Worm (Caenorhabditis elegans): ENCODE results near the gene C55A6.7.
"Not testable (repeated sequence)": the region's sequence is repeated elsewhere in the genome, so short reads cannot be mapped to it uniquely, and the experiment has no call there.

C55A6.7 gene

DNA sequence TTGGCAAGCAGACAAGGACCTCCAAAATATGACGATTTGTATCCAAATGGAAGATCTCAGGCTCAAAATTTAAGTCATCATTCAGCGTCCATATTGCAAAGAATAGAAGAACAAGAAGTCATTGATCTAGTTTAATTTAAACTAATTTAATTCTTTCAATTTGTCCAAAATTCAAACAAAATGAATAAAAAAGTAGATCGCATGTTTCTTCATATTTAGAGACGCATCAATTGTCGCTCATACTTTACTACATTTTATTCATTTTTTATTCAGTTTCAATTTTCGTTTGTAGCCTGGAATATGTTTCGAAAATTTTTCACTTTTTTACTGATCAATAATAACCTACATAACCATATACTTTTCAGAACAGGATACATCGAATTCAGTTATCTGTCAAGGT lies 27.9 kb downstream of the C55A6.7 start, which contains the start of gene T11F9.21:
Gene T11F9.21, plus strand, starts transcription at position 301 of the 400 bp plus-strand sequence.
- TF ChIP-seq hnd-1 (tag; optimal IDR thresholded peaks at IDR 0.05) = no peak
- no peak for TF ChIP-seq tra-4 (tag; optimal IDR thresholded peaks at IDR 0.05)
- TF ChIP-seq scrt-1 (GFP tag; IDR thresholded peaks at IDR 0.05) = no peak
- no peak for TF ChIP-seq hmg-4 (GFP tag; optimal IDR thresholded peaks at IDR 0.05)
- no peak for TF ChIP-seq ceh-36 (tag; optimal IDR thresholded peaks at IDR 0.05)
- no peak for TF ChIP-seq B0310.2 (tag; optimal IDR thresholded peaks at IDR 0.05)
- TF ChIP-seq F13C5.2 (tag; optimal IDR thresholded peaks at IDR 0.05) = no peak
- TF ChIP-seq flt-1 (GFP tag; IDR thresholded peaks at IDR 0.05) = no peak
- no peak for TF ChIP-seq ceh-13 (GFP tag; optimal IDR thresholded peaks at IDR 0.05)
- TF ChIP-seq aly-1 (tag; optimal IDR thresholded peaks at IDR 0.05) = no peak
- TF ChIP-seq ets-7 (tag; optimal IDR thresholded peaks at IDR 0.05) = no peak
- TF ChIP-seq hmbx-1 (tag; optimal IDR thresholded peaks at IDR 0.05) = no peak
- no peak for TF ChIP-seq tbx-37 (GFP tag; conservative IDR thresholded peaks at IDR 0.05)
- TF ChIP-seq tbx-11 (GFP tag; IDR thresholded peaks at IDR 0.05) = no peak

DNA sequence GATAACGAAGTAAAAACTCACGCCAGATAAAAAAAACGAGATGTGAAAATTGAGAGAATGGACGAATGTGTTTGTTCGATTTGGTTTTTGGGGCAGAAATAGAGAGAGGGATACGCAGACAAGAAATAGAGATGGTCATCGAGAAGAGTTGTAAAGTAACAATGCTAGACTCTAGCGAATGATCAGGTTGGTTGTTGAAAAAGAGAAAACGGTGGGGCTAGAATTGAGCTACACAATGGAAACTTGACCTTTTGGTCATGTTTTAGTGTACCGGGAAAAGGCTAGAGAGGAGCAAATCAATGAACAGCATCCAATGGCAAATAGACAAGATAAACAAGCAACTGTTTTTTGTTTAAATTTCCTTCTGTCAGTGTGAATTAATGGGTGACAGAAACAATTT lies 29.9 kb downstream of the C55A6.7 start, which contains the start of gene dhs-19:
Gene dhs-19, minus strand, starts transcription at position 101 of the 400 bp plus-strand sequence.
- no peak for TF ChIP-seq ets-7 (tag; optimal IDR thresholded peaks at IDR 0.05)
- no peak for TF ChIP-seq ceh-13 (GFP tag; optimal IDR thresholded peaks at IDR 0.05)
- no peak for TF ChIP-seq flt-1 (GFP tag; IDR thresholded peaks at IDR 0.05)
- no peak for TF ChIP-seq hnd-1 (tag; optimal IDR thresholded peaks at IDR 0.05)
- no peak for TF ChIP-seq aly-1 (tag; optimal IDR thresholded peaks at IDR 0.05)
- no peak for TF ChIP-seq tbx-11 (GFP tag; IDR thresholded peaks at IDR 0.05)
- no peak for TF ChIP-seq hmg-4 (GFP tag; optimal IDR thresholded peaks at IDR 0.05)
- TF ChIP-seq tra-4 (tag; optimal IDR thresholded peaks at IDR 0.05) = no peak
- no peak for TF ChIP-seq sea-1 (GFP tag; conservative IDR thresholded peaks at IDR 0.05)
- no peak for TF ChIP-seq B0310.2 (tag; optimal IDR thresholded peaks at IDR 0.05)
- TF ChIP-seq ama-1 (optimal IDR thresholded peaks at IDR 0.05) = no peak
- no peak for TF ChIP-seq hmbx-1 (tag; optimal IDR thresholded peaks at IDR 0.05)
- no peak for TF ChIP-seq ceh-36 (tag; optimal IDR thresholded peaks at IDR 0.05)
- TF ChIP-seq F13C5.2 (tag; optimal IDR thresholded peaks at IDR 0.05) = no peak
- no peak for TF ChIP-seq scrt-1 (GFP tag; IDR thresholded peaks at IDR 0.05)
- no peak for TF ChIP-seq tbx-37 (GFP tag; conservative IDR thresholded peaks at IDR 0.05)
- TF ChIP-seq pes-1 (GFP tag; IDR thresholded peaks at IDR 0.05) = no peak

DNA sequence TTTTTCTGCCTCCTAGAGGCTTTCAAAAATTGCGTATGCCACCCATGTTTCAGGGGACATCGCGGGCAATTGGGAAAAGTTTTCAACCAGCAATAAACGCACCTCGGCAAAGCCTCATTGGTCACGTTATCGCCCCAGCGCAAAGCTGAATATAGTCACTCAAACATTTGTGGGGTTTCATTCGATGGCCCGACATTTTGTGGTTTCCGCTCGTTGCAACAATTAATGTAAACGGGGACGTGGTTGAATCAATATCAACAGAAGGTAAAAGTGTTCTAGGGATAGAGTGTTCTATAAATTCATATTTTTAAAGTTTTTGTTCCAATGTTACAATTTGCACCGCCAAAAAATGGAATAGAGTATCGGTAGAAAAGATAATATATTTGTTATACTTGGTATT lies 32.0 kb downstream of the C55A6.7 start:
- TF ChIP-seq aly-1 (tag; optimal IDR thresholded peaks at IDR 0.05) (no peak), hmg-4 (GFP tag; optimal IDR thresholded peaks at IDR 0.05) (no peak), ceh-36 (tag; optimal IDR thresholded peaks at IDR 0.05) (no peak), hmbx-1 (tag; optimal IDR thresholded peaks at IDR 0.05) (no peak), pes-1 (GFP tag; IDR thresholded peaks at IDR 0.05) (no peak), hnd-1 (tag; optimal IDR thresholded peaks at IDR 0.05) (no peak), F13C5.2 (tag; optimal IDR thresholded peaks at IDR 0.05) (no peak), ama-1 (optimal IDR thresholded peaks at IDR 0.05) (no peak), flt-1 (GFP tag; IDR thresholded peaks at IDR 0.05) (no peak), tra-4 (tag; optimal IDR thresholded peaks at IDR 0.05) (no peak), sea-1 (GFP tag; conservative IDR thresholded peaks at IDR 0.05) (no peak), tbx-11 (GFP tag; IDR thresholded peaks at IDR 0.05) (no peak), ets-7 (tag; optimal IDR thresholded peaks at IDR 0.05) (no peak), B0310.2 (tag; optimal IDR thresholded peaks at IDR 0.05) (no peak), ceh-13 (GFP tag; optimal IDR thresholded peaks at IDR 0.05) (no peak), tbx-37 (GFP tag; conservative IDR thresholded peaks at IDR 0.05) (no peak), scrt-1 (GFP tag; IDR thresholded peaks at IDR 0.05) (no peak)

DNA sequence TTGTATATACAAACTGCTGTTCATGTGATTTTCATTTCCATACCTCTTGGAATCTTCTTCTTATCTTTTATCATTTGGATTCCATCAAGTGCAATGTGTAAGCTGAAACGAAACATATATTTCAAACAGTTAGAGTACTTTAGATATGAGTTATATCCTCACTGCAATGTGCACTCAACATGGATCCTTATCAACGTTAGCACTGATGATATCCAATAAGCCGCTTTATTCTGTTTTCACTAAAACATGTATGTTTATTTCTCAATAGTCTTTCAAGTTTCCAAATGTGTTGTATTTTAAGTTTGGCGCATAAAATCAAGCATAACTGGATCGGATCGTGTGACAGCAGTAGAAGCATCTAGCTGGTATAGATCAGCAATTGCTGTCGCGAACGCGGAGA lies 33.6 kb downstream of the C55A6.7 start, which contains the start of gene T11F9.10:
Gene T11F9.10, plus strand, starts transcription at position 301 of the 400 bp plus-strand sequence.
- TF ChIP-seq ets-7 (tag; optimal IDR thresholded peaks at IDR 0.05) (no peak), hnd-1 (tag; optimal IDR thresholded peaks at IDR 0.05) (no peak), flt-1 (GFP tag; IDR thresholded peaks at IDR 0.05) (no peak), hmg-4 (GFP tag; optimal IDR thresholded peaks at IDR 0.05) (no peak), scrt-1 (GFP tag; IDR thresholded peaks at IDR 0.05) (no peak), aly-1 (tag; optimal IDR thresholded peaks at IDR 0.05) (no peak), hmbx-1 (tag; optimal IDR thresholded peaks at IDR 0.05) (no peak), ceh-36 (tag; optimal IDR thresholded peaks at IDR 0.05) (no peak), tbx-37 (GFP tag; conservative IDR thresholded peaks at IDR 0.05) (no peak), tbx-11 (GFP tag; IDR thresholded peaks at IDR 0.05) (no peak), pes-1 (GFP tag; IDR thresholded peaks at IDR 0.05) (no peak), tra-4 (tag; optimal IDR thresholded peaks at IDR 0.05) (no peak), sea-1 (GFP tag; conservative IDR thresholded peaks at IDR 0.05) (no peak), ama-1 (optimal IDR thresholded peaks at IDR 0.05) (no peak), B0310.2 (tag; optimal IDR thresholded peaks at IDR 0.05) (no peak)

- TF ChIP-seq scrt-1 (GFP tag; IDR thresholded peaks at IDR 0.05) = no peak
- no peak for TF ChIP-seq ceh-13 (GFP tag; optimal IDR thresholded peaks at IDR 0.05)
- no peak for TF ChIP-seq tbx-11 (GFP tag; IDR thresholded peaks at IDR 0.05)
- TF ChIP-seq aly-1 (tag; optimal IDR thresholded peaks at IDR 0.05) = no peak
- no peak for TF ChIP-seq ets-7 (tag; optimal IDR thresholded peaks at IDR 0.05)
- TF ChIP-seq B0310.2 (tag; optimal IDR thresholded peaks at IDR 0.05) = no peak
- TF ChIP-seq sea-1 (GFP tag; conservative IDR thresholded peaks at IDR 0.05) = no peak
- no peak for TF ChIP-seq ceh-36 (tag; optimal IDR thresholded peaks at IDR 0.05)
- no peak for TF ChIP-seq ama-1 (optimal IDR thresholded peaks at IDR 0.05)
- no peak for TF ChIP-seq hnd-1 (tag; optimal IDR thresholded peaks at IDR 0.05)
- TF ChIP-seq F13C5.2 (tag; optimal IDR thresholded peaks at IDR 0.05) = no peak
These were observed 34.8 kb downstream of the C55A6.7 start, which contains the start of gene srh-1 for ce11 chrV:11485558-11485957. Gene srh-1 (plus strand): TSS chrV:11485858.

ce11 chrV:11484404-11484803 lies 35.9 kb downstream of the C55A6.7 start:
- TF ChIP-seq hmbx-1 (tag; optimal IDR thresholded peaks at IDR 0.05) (no peak), tbx-11 (GFP tag; IDR thresholded peaks at IDR 0.05) (0 out of 2 replicates have a peak, but pooled peaks have one; percentile 9)

DNA sequence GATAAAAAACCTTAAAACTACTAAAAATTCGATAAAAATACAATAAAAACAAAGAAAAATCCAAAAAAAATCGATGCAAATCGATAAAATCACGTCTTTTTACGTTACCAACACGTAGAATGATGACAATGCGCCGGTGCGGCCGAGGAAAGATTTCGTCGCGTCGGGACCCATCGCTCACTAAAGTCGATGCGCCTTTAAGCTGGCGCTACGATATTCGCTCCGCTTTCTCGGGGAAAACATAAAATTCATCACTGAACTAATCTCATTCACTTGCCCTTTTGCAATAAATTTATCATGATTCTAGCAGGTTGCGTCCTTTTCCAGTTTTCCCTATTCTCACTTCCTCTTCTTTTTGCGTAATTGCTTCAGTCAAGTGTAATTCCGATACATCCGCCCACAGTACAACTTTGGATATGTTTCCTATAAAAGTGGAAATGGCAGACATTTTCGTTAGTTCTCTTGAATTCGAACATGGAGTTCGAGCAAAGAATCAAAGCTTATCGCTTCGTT lies 36.7 kb downstream of the C55A6.7 start, which contains the start of gene col-157:
Gene col-157, plus strand, starts transcription at position 463 of the 513 bp plus-strand sequence.
- TF ChIP-seq flt-1 (GFP tag; IDR thresholded peaks at IDR 0.05); aly-1 (tag; optimal IDR thresholded peaks at IDR 0.05); sea-1 (GFP tag; conservative IDR thresholded peaks at IDR 0.05): not testable (repeated sequence)

All from whole organism, early embryonic.